Worm (Caenorhabditis elegans): ENCODE data around the gene F54D8.6.

Gene F54D8.6

ce11 chrIII:5155393-5155792, 52.6 kb downstream of the F54D8.6 start:
- TF ChIP-seq unc-62 (GFP tag; optimal IDR thresholded peaks at IDR 0.05): no peak
